Worm (Caenorhabditis elegans) whole organism, young adult: Measurements from ENCODE around the gene D1086.9.

Experiments used
- C06A6.2 ChIP-seq: fragments of 200-800 bp; sonication (Bioruptor generic); conservative IDR thresholded peaks from 2 replicates; pipeline ENCODE4 v1.3.6; 2022; ENCODE audit warnings: missing genetic modification characterization, missing compliant biosample characterization
- F10E7.11 ChIP-seq: sonication (generic microtip); optimal IDR thresholded peaks from 2 replicates; lab custom pipeline; 2017; ENCODE audit warnings: mild to moderate bottlenecking, missing genetic modification characterization, moderate library complexity, missing compliant biosample characterization
- F22D6.2 ChIP-seq: sonication (generic microtip); optimal IDR thresholded peaks from 2 replicates; lab custom pipeline; 2016; ENCODE audit warnings: mild to moderate bottlenecking, missing genetic modification characterization, missing compliant biosample characterization
- F52B5.7 ChIP-seq: sonication (generic microtip); optimal IDR thresholded peaks from 2 replicates; lab custom pipeline; 2016; ENCODE audit warnings: mild to moderate bottlenecking, missing genetic modification characterization, missing compliant biosample characterization
- K11D2.4 ChIP-seq: fragments of 200-800 bp; sonication (Bioruptor generic); IDR thresholded peaks from 2 replicates; pipeline ENCODE4 v1.3.6; 2022; ENCODE audit warnings: missing genetic modification reagents, missing genetic modification characterization, missing compliant biosample characterization
- K12H6.12 ChIP-seq: fragments of 200-800 bp; sonication (Bioruptor generic); optimal IDR thresholded peaks from 2 replicates; lab custom pipeline; 2018; ENCODE audit warnings: mild to moderate bottlenecking, missing genetic modification characterization, missing compliant biosample characterization
- T26A5.8 ChIP-seq: sonication (generic microtip); optimal IDR thresholded peaks from 2 replicates; lab custom pipeline; 2016; ENCODE audit warnings: missing genetic modification characterization, missing compliant biosample characterization
- Y53F4B.3 ChIP-seq: fragments of 200-800 bp; sonication (Bioruptor generic); IDR thresholded peaks from 2 replicates; pipeline ENCODE4 v1.3.6; 2022; ENCODE audit warnings: missing genetic modification reagents, missing genetic modification characterization, missing compliant biosample characterization
- Y53G8AR.9 ChIP-seq: fragments of 200-800 bp; sonication (Bioruptor generic); conservative IDR thresholded peaks from 2 replicates; pipeline ENCODE4 v1.3.6; 2022; ENCODE audit warnings: missing genetic modification reagents, missing genetic modification characterization, missing compliant biosample characterization
- Y79H2A.3 ChIP-seq: fragments of 200-800 bp; sonication (Bioruptor generic); conservative IDR thresholded peaks from 2 replicates; pipeline ENCODE4 v1.3.6; 2022; ENCODE audit warnings: missing genetic modification reagents, missing genetic modification characterization, missing compliant biosample characterization
- akir-1 ChIP-seq: fragments of 200-800 bp; sonication (Bioruptor generic); optimal IDR thresholded peaks from 2 replicates; lab custom pipeline; 2018; ENCODE audit warnings: mild to moderate bottlenecking, missing genetic modification characterization, moderate library complexity, missing compliant biosample characterization
- athp-1 ChIP-seq: sonication (generic microtip); optimal IDR thresholded peaks from 2 replicates; lab custom pipeline; 2017; ENCODE audit warnings: mild to moderate bottlenecking, missing genetic modification characterization, missing compliant biosample characterization
- attf-3 ChIP-seq: fragments of 200-800 bp; sonication (Bioruptor generic); conservative IDR thresholded peaks from 2 replicates; pipeline ENCODE4 v1.3.6; 2022; ENCODE audit warnings: missing genetic modification reagents, missing genetic modification characterization, missing compliant biosample characterization
- ccch-3 ChIP-seq: fragments of 200-800 bp; sonication (Bioruptor generic); optimal IDR thresholded peaks from 2 replicates; lab custom pipeline; 2018; ENCODE audit warnings: mild to moderate bottlenecking, missing genetic modification characterization, missing compliant biosample characterization
- ceh-100 ChIP-seq: fragments of 200-800 bp; sonication (Bioruptor generic); IDR thresholded peaks from 2 replicates; pipeline ENCODE4 v1.3.6; 2022; ENCODE audit warnings: missing genetic modification reagents, missing genetic modification characterization, missing compliant biosample characterization
- ceh-27 ChIP-seq: fragments of 200-800 bp; sonication (Bioruptor generic); optimal IDR thresholded peaks from 2 replicates; lab custom pipeline; 2018; ENCODE audit warnings: mild to moderate bottlenecking, missing genetic modification characterization, moderate library complexity, missing compliant biosample characterization
- ceh-58 ChIP-seq: fragments of 200-800 bp; sonication (Bioruptor generic); IDR thresholded peaks from 2 replicates; pipeline ENCODE4 v1.3.6; 2022; ENCODE audit warnings: missing genetic modification characterization, missing compliant biosample characterization
- ceh-91 ChIP-seq: fragments of 200-800 bp; sonication (Bioruptor generic); IDR thresholded peaks from 2 replicates; pipeline ENCODE4 v1.3.6; 2022; ENCODE audit warnings: missing genetic modification reagents, missing genetic modification characterization, missing compliant biosample characterization
- chd-7 ChIP-seq: sonication (generic microtip); optimal IDR thresholded peaks from 2 replicates; lab custom pipeline; 2016; ENCODE audit warnings: mild to moderate bottlenecking, missing genetic modification characterization, moderate library complexity, missing compliant biosample characterization
- dpff-1 ChIP-seq: sonication (generic microtip); optimal IDR thresholded peaks from 2 replicates; lab custom pipeline; 2017; ENCODE audit warnings: mild to moderate bottlenecking, missing genetic modification characterization, missing compliant biosample characterization
- egl-44 ChIP-seq: fragments of 200-800 bp; sonication (Bioruptor generic); IDR thresholded peaks from 2 replicates; pipeline ENCODE4 v1.3.6; 2022; ENCODE audit warnings: missing genetic modification reagents, missing genetic modification characterization, missing compliant biosample characterization
- fkh-3 ChIP-seq: sonication (generic microtip); optimal IDR thresholded peaks from 2 replicates; lab custom pipeline; 2016; ENCODE audit warnings: mild to moderate bottlenecking, missing genetic modification characterization, missing compliant biosample characterization
- hmg-20 ChIP-seq: fragments of 200-800 bp; sonication (Bioruptor generic); IDR thresholded peaks from 2 replicates; pipeline ENCODE4 v1.3.6; 2022; ENCODE audit warnings: missing genetic modification reagents, missing genetic modification characterization, missing compliant biosample characterization
- hrde-1 ChIP-seq: sonication (generic microtip); optimal IDR thresholded peaks from 2 replicates; lab custom pipeline; 2016; ENCODE audit warnings: missing genetic modification characterization, mild to moderate bottlenecking, missing compliant biosample characterization, moderate library complexity, missing genotype, missing genetic modification reagents, borderline replicate concordance
- lin-35 ChIP-seq, 3 experiments: fragments of 150-350 bp in 2 of 3; sonication (generic microtip) in 1 of 3; optimal IDR thresholded peaks; 2 replicates each; lab custom pipeline; 2014 to 2018; ENCODE audit warnings: missing biosample characterization in 3 of 3, missing genetic modification characterization in 3 of 3, missing genetic modification reagents in 3 of 3
- lin-40 ChIP-seq: sonication (generic microtip); optimal IDR thresholded peaks from 2 replicates; lab custom pipeline; 2016; ENCODE audit warnings: missing genetic modification characterization, mild to moderate bottlenecking, missing compliant biosample characterization, missing genotype, missing genetic modification reagents
- lin-54 ChIP-seq: fragments of 200-800 bp; sonication (Bioruptor generic); optimal IDR thresholded peaks from 2 replicates; lab custom pipeline; 2018; ENCODE audit warnings: mild to moderate bottlenecking, missing genetic modification characterization, missing compliant biosample characterization
- lsl-1 ChIP-seq: fragments of 200-800 bp; sonication (Bioruptor generic); optimal IDR thresholded peaks from 2 replicates; lab custom pipeline; 2018; ENCODE audit warnings: mild to moderate bottlenecking, missing genetic modification characterization, moderate library complexity, missing compliant biosample characterization
- lsy-27 ChIP-seq: sonication (generic microtip); optimal IDR thresholded peaks from 2 replicates; lab custom pipeline; 2017; ENCODE audit warnings: missing genetic modification characterization, mild to moderate bottlenecking, missing compliant biosample characterization, antibody characterized with exemption, missing genotype, borderline replicate concordance; ENCODE audit not compliant: insufficient read depth
- mel-28 ChIP-seq: sonication (generic microtip); optimal IDR thresholded peaks from 2 replicates; lab custom pipeline; 2016; ENCODE audit warnings: borderline replicate concordance, mild to moderate bottlenecking, missing genetic modification characterization, missing compliant biosample characterization
- mxl-1 ChIP-seq: sonication (generic microtip); optimal IDR thresholded peaks from 2 replicates; lab custom pipeline; 2016; ENCODE audit warnings: missing genetic modification characterization, missing compliant biosample characterization
- nfya-1 ChIP-seq: sonication (generic microtip); optimal IDR thresholded peaks from 2 replicates; lab custom pipeline; 2017; ENCODE audit warnings: antibody characterized with exemption, missing compliant biosample characterization, missing genetic modification characterization, borderline replicate concordance; ENCODE audit not compliant: insufficient read depth
- nfyb-1 ChIP-seq: fragments of 200-800 bp; sonication (Bioruptor generic); IDR thresholded peaks from 2 replicates; pipeline ENCODE4 v1.3.6; 2022; ENCODE audit warnings: missing genetic modification reagents, missing genetic modification characterization, missing compliant biosample characterization
- nhr-120 ChIP-seq: fragments of 200-800 bp; sonication (Bioruptor generic); IDR thresholded peaks from 2 replicates; pipeline ENCODE4 v1.3.6; 2022; ENCODE audit warnings: missing genetic modification characterization, missing compliant biosample characterization
- nhr-90 ChIP-seq: sonication (generic microtip); optimal IDR thresholded peaks from 2 replicates; lab custom pipeline; 2016; ENCODE audit warnings: missing genotype, mild to moderate bottlenecking, missing genetic modification characterization, missing compliant biosample characterization
- sea-2 ChIP-seq: fragments of 200-800 bp; sonication (Bioruptor generic); IDR thresholded peaks from 2 replicates; pipeline ENCODE4 v1.3.6; 2022; ENCODE audit warnings: missing genetic modification characterization, missing compliant biosample characterization
- snpc-4 ChIP-seq, 5 experiments: fragments of 150-350 bp in 1 of 5; sonication (generic microtip) in 4 of 5; optimal IDR thresholded peaks; 2 replicates each; lab custom pipeline; 2014 to 2018; ENCODE audit warnings: missing genetic modification characterization in 5 of 5, missing biosample characterization in 3 of 5, antibody characterized with exemption in 2 of 5, mild to moderate bottlenecking in 2 of 5, missing compliant biosample characterization in 2 of 5, missing genotype in 2 of 5, moderate library complexity in 2 of 5, missing genetic modification reagents in 1 of 5
- tbx-9 ChIP-seq: sonication (generic microtip); optimal IDR thresholded peaks from 2 replicates; lab custom pipeline; 2016; ENCODE audit warnings: borderline replicate concordance, missing genetic modification characterization, inconsistent platforms, missing compliant biosample characterization
- tlf-1 ChIP-seq: fragments of 200-800 bp; sonication (Bioruptor generic); optimal IDR thresholded peaks from 2 replicates; lab custom pipeline; 2018; ENCODE audit warnings: mild to moderate bottlenecking, missing genetic modification characterization, missing compliant biosample characterization
- unc-62 ChIP-seq: fragments of 150-350 bp; optimal IDR thresholded peaks from 2 replicates; lab custom pipeline; 2014; ENCODE audit warnings: missing biosample characterization, missing genetic modification reagents, missing genetic modification characterization
- zfh-2 ChIP-seq: fragments of 200-800 bp; sonication (Bioruptor generic); conservative IDR thresholded peaks from 2 replicates; pipeline ENCODE4 v1.3.6; 2022; ENCODE audit warnings: missing genetic modification reagents, missing genetic modification characterization, missing compliant biosample characterization
- ztf-22 ChIP-seq: fragments of 200-800 bp; sonication (Bioruptor generic); optimal IDR thresholded peaks from 2 replicates; lab custom pipeline; 2018; ENCODE audit warnings: mild to moderate bottlenecking, missing genetic modification characterization, moderate library complexity, missing compliant biosample characterization

D1086.9 gene

ce11 chrV:14092403-14092802 is 11.7 kb upstream of the D1086.9 start, which contains the start of gene D1086.3 (continued):
- TF ChIP-seq Y53G8AR.9 = 0 out of 2 replicates have a peak, but pooled peaks have one; percentile 69
- TF ChIP-seq lsl-1 (GFP tag; lab: Kevin White, UChicago) = peak; percentile 73
- no peak for TF ChIP-seq F22D6.2 (tag; lab: Kevin White, UChicago)
- no peak for TF ChIP-seq F52B5.7 (tag; lab: Kevin White, UChicago)
- no peak for TF ChIP-seq tlf-1 (GFP tag; lab: Kevin White, UChicago)
- TF ChIP-seq ceh-100 (GFP tag; lab: Robert Waterston, UW) = peak; percentile 67
- no peak for TF ChIP-seq K11D2.4 (GFP tag; lab: Robert Waterston, UW)
- no peak for TF ChIP-seq lsy-27 (tag; lab: Kevin White, UChicago)
- TF ChIP-seq mxl-1 (tag; lab: Kevin White, UChicago) = peak; percentile 51
- no peak for TF ChIP-seq mel-28 (tag; lab: Kevin White, UChicago)
- TF ChIP-seq athp-1 (tag; lab: Kevin White, UChicago) = no peak
- no peak for TF ChIP-seq akir-1
- no peak for TF ChIP-seq fkh-3 (tag; lab: Kevin White, UChicago)
- TF ChIP-seq attf-3 (GFP tag; lab: Robert Waterston, UW) = peak; percentile 32; the same call in 1 of the 2 replicates
- TF ChIP-seq C06A6.2 (GFP tag; lab: Robert Waterston, UW) = no peak
- peak; percentile 5 for TF ChIP-seq ceh-27 (GFP tag; lab: Kevin White, UChicago)
- no peak for TF ChIP-seq dpff-1 (tag; lab: Kevin White, UChicago)
- no peak for TF ChIP-seq unc-62 (GFP tag; lab: Kevin White, UChicago)
- TF ChIP-seq nhr-90 (tag; lab: Kevin White, UChicago) = no peak
- TF ChIP-seq nhr-120 (GFP tag; lab: Robert Waterston, UW) = no peak
- no peak for TF ChIP-seq ccch-3 (GFP tag; lab: Kevin White, UChicago)
- peak; percentile 97 for TF ChIP-seq snpc-4 (GFP tag; optimal IDR thresholded peaks at IDR 0.05; lab: Kevin White, UChicago)
- TF ChIP-seq snpc-4 (tag; optimal IDR thresholded peaks at IDR 0.05; lab: Kevin White, UChicago) = peak; percentile 95 to 99 (median 97)
- peak; percentile 15 for TF ChIP-seq K12H6.12 (tag; lab: Kevin White, UChicago)
- TF ChIP-seq ztf-22 = no peak
- no peak for TF ChIP-seq T26A5.8
- peak; percentile 27 for TF ChIP-seq hrde-1
- TF ChIP-seq F10E7.11 (tag; lab: Kevin White, UChicago) = no peak
- no peak for TF ChIP-seq lin-40
- peak; percentile 78 for TF ChIP-seq nfyb-1 (GFP tag; lab: Robert Waterston, UW)
- no peak for TF ChIP-seq ceh-58 (GFP tag; lab: Robert Waterston, UW)
- no peak for TF ChIP-seq nfya-1 (tag; lab: Kevin White, UChicago)
- no peak for TF ChIP-seq Y79H2A.3
- peak; percentile 63 for TF ChIP-seq lin-54 (GFP tag; lab: Kevin White, UChicago)
- TF ChIP-seq egl-44 (GFP tag; lab: Robert Waterston, UW) = 0 out of 2 replicates have a peak, but pooled peaks have one; percentile 11
- TF ChIP-seq chd-7 = peak; percentile 14
- TF ChIP-seq Y53F4B.3 (GFP tag; lab: Robert Waterston, UW) = peak; percentile 21; the same call in 1 of the 2 replicates
- TF ChIP-seq sea-2 (GFP tag; lab: Robert Waterston, UW) = no peak
- TF ChIP-seq tbx-9 (tag; lab: Kevin White, UChicago) = no peak
- no peak for TF ChIP-seq zfh-2 (GFP tag; lab: Robert Waterston, UW)
- TF ChIP-seq hmg-20 (GFP tag; lab: Robert Waterston, UW) = peak; percentile 52; the same call in 1 of the 2 replicates
- TF ChIP-seq ceh-91 (GFP tag; lab: Robert Waterston, UW) = no peak
- no peak for TF ChIP-seq lin-35 (GFP tag; optimal IDR thresholded peaks at IDR 0.05; lab: Kevin White, UChicago)
- TF ChIP-seq, all 124 proteins: peak for 46
